Worm (Caenorhabditis elegans) whole organism, L3 larva: Measurements from ENCODE around the gene C01G6.2.

Experiments
- fkh-10 ChIP-seq: sonication (generic microtip); optimal IDR thresholded peaks from 2 replicates; lab custom pipeline; 2017; ENCODE audit warnings: missing biosample characterization, missing genetic modification reagents, missing genetic modification characterization
- unc-62 ChIP-seq: fragments of 150-350 bp; sonication (generic microtip); optimal IDR thresholded peaks from 4 replicates; lab custom pipeline; 2014; ENCODE audit warnings: missing biosample characterization, missing genetic modification reagents, missing genetic modification characterization

DNA sequence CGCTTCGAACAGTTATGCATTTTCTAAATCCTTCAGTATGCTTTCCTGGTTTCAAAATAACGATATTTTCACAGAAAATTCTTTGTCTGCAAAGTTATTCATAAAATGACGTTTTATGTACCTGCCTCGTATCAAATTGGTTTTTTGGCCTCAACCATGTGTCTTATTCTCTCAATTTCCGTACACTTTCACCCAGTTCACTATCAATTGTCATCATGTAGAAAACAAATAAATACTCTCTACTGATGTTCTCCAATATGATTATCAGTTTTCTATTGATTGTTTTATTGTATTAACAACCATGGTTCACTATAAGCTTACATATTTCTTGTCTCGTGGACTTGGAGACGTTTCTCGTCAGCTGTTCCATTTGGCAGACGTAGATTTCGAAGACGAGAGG is 35.6 kb upstream of the C01G6.2 start, which contains the start of gene gst-13:
- TF ChIP-seq unc-62 = no peak
- no peak for TF ChIP-seq fkh-10
